Fruit fly (Drosophila melanogaster) whole organism, embryonic: ENCODE measurements around the gene Rab26.

Source experiments
- Adf1 ChIP-seq: fragments of 200-800 bp; sonication (Bioruptor generic); IDR thresholded peaks from 2 replicates; pipeline ENCODE4 v1.3.6; 2022; ENCODE audit warnings: missing biosample characterization, missing genetic modification characterization
- BEAF-32 ChIP-seq: fragments of 200-800 bp; sonication (Bioruptor generic); optimal IDR thresholded peaks from 3 replicates; lab custom pipeline; 2017; ENCODE audit warnings: missing biosample characterization, missing genetic modification characterization, mild to moderate bottlenecking, moderate library complexity, missing genetic modification reagents
- C15 ChIP-seq: fragments of 200-800 bp; sonication (Bioruptor generic); IDR thresholded peaks from 3 replicates; pipeline ENCODE4 v1.3.6; 2022; ENCODE audit warnings: missing biosample characterization, missing genetic modification characterization
- CG11085 ChIP-seq: fragments of 200-800 bp; sonication (Bioruptor generic); IDR thresholded peaks from 2 replicates; pipeline ENCODE4 v1.3.6; 2022; ENCODE audit warnings: missing biosample characterization, missing genetic modification characterization
- CG12071 ChIP-seq: fragments of 200-800 bp; sonication (Bioruptor generic); optimal IDR thresholded peaks from 3 replicates; lab custom pipeline; 2018; ENCODE audit warnings: missing biosample characterization, mild to moderate bottlenecking, missing genetic modification characterization
- CG12155 ChIP-seq: fragments of 200-800 bp; sonication (Bioruptor generic); optimal IDR thresholded peaks from 3 replicates; lab custom pipeline; 2016; ENCODE audit warnings: missing biosample characterization, missing genetic modification characterization
- CG15479 ChIP-seq: fragments of 200-800 bp; sonication (Bioruptor generic); optimal IDR thresholded peaks from 3 replicates; lab custom pipeline; 2019; ENCODE audit warnings: missing biosample characterization, mild to moderate bottlenecking, missing genetic modification characterization, moderate library complexity
- CG16779 ChIP-seq: fragments of 200-800 bp; sonication (Bioruptor generic); IDR thresholded peaks from 2 replicates; pipeline ENCODE4 v1.3.6; 2022; ENCODE audit warnings: missing biosample characterization, missing genetic modification characterization
- CG17829 ChIP-seq: fragments of 200-800 bp; optimal IDR thresholded peaks from 2 replicates; lab custom pipeline; 2019; ENCODE audit warnings: missing biosample characterization, mild to moderate bottlenecking, missing genetic modification characterization, moderate library complexity
- CG18764 ChIP-seq: fragments of 200-800 bp; sonication (Bioruptor generic); optimal IDR thresholded peaks from 3 replicates; lab custom pipeline; 2016; ENCODE audit warnings: missing biosample characterization, missing genetic modification characterization
- CG2889 ChIP-seq: fragments of 200-800 bp; sonication (Bioruptor generic); IDR thresholded peaks from 3 replicates; pipeline ENCODE4 v1.3.6; 2022; ENCODE audit warnings: missing biosample characterization, missing genetic modification characterization
- CG32532 ChIP-seq: fragments of 200-800 bp; sonication (Bioruptor generic); IDR thresholded peaks from 2 replicates; pipeline ENCODE4 v1.3.6; 2022; ENCODE audit warnings: missing biosample characterization, missing genetic modification characterization
- CG3847 ChIP-seq: fragments of 200-800 bp; sonication (Bioruptor generic); IDR thresholded peaks from 2 replicates; pipeline ENCODE4 v1.3.6; 2022; ENCODE audit warnings: missing biosample characterization, missing genetic modification characterization
- CG42726 ChIP-seq: fragments of 200-800 bp; sonication (Bioruptor generic); IDR thresholded peaks from 2 replicates; pipeline ENCODE4 v1.3.6; 2022; ENCODE audit warnings: missing biosample characterization, missing genetic modification characterization; ENCODE audit not compliant: partially characterized antibody
- CG4328 ChIP-seq: fragments of 200-800 bp; sonication (Bioruptor generic); optimal IDR thresholded peaks from 3 replicates; lab custom pipeline; 2017; ENCODE audit warnings: missing biosample characterization, missing genetic modification reagents, missing genetic modification characterization
- CG43689 ChIP-seq: fragments of 200-800 bp; sonication (Bioruptor generic); IDR thresholded peaks from 2 replicates; pipeline ENCODE4 v1.3.6; 2022; ENCODE audit warnings: missing biosample characterization, missing genetic modification characterization
- CG4854 ChIP-seq: fragments of 200-800 bp; sonication (Bioruptor generic); optimal IDR thresholded peaks from 2 replicates; lab custom pipeline; 2016; ENCODE audit warnings: missing biosample characterization, missing genetic modification characterization, inconsistent platforms
- CG6791 ChIP-seq: fragments of 200-800 bp; sonication (Bioruptor generic); IDR thresholded peaks from 3 replicates; pipeline ENCODE4 v1.3.6; 2022; ENCODE audit warnings: missing biosample characterization, missing genetic modification characterization; ENCODE audit not compliant: partially characterized antibody
- CG7987 ChIP-seq: fragments of 200-800 bp; sonication (Bioruptor generic); optimal IDR thresholded peaks from 2 replicates; lab custom pipeline; 2018; ENCODE audit warnings: missing biosample characterization, mild to moderate bottlenecking, missing genetic modification characterization, moderate library complexity
- Dip2 ChIP-seq: fragments of 200-800 bp; sonication (Bioruptor generic); IDR thresholded peaks from 2 replicates; pipeline ENCODE4 v1.3.6; 2022; ENCODE audit warnings: missing biosample characterization, missing genetic modification characterization
- Doc3 ChIP-seq: fragments of 200-800 bp; sonication (Bioruptor generic); IDR thresholded peaks from 3 replicates; pipeline ENCODE4 v1.3.6; 2022; ENCODE audit warnings: missing biosample characterization, missing genetic modification characterization; ENCODE audit not compliant: partially characterized antibody
- Gsc ChIP-seq: fragments of 200-800 bp; sonication (Bioruptor generic); IDR thresholded peaks from 2 replicates; pipeline ENCODE4 v1.3.6; 2022; ENCODE audit warnings: missing biosample characterization, missing genetic modification characterization
- Hmr ChIP-seq: fragments of 200-800 bp; sonication (Bioruptor generic); optimal IDR thresholded peaks from 3 replicates; lab custom pipeline; 2017; ENCODE audit warnings: mild to moderate bottlenecking, missing biosample characterization, missing genetic modification reagents, missing genetic modification characterization
- Kr ChIP-seq: fragments of 200-800 bp; sonication (Bioruptor generic); optimal IDR thresholded peaks from 2 replicates; lab custom pipeline; 2017; ENCODE audit warnings: missing biosample characterization, mild to moderate bottlenecking, missing genetic modification characterization
- Lhr ChIP-seq: fragments of 200-800 bp; sonication (Bioruptor generic); optimal IDR thresholded peaks from 3 replicates; lab custom pipeline; 2017; ENCODE audit warnings: mild to moderate bottlenecking, missing biosample characterization, missing genetic modification reagents, missing genetic modification characterization
- Six4 ChIP-seq: fragments of 200-800 bp; sonication (Bioruptor generic); optimal IDR thresholded peaks from 2 replicates; lab custom pipeline; 2016; ENCODE audit warnings: missing biosample characterization, missing genetic modification characterization
- ato ChIP-seq: fragments of 200-800 bp; sonication (Bioruptor generic); IDR thresholded peaks from 2 replicates; pipeline ENCODE4 v1.3.6; 2022; ENCODE audit warnings: missing biosample characterization, missing genetic modification characterization; ENCODE audit not compliant: partially characterized antibody
- cad ChIP-seq: fragments of >200 bp; optimal IDR thresholded peaks from 2 replicates; lab custom pipeline; 2017; ENCODE audit warnings: missing biosample characterization, missing genetic modification characterization
- cg ChIP-seq: fragments of 200-800 bp; sonication (Bioruptor generic); optimal IDR thresholded peaks from 3 replicates; lab custom pipeline; 2019; ENCODE audit warnings: missing biosample characterization, mild to moderate bottlenecking, missing genetic modification characterization, moderate library complexity
- chn ChIP-seq: fragments of 200-800 bp; sonication (Bioruptor generic); optimal IDR thresholded peaks from 2 replicates; lab custom pipeline; 2016; ENCODE audit warnings: missing biosample characterization, missing genetic modification characterization
- ci ChIP-seq: fragments of 200-800 bp; sonication (Bioruptor generic); IDR thresholded peaks from 3 replicates; pipeline ENCODE4 v1.3.6; 2022; ENCODE audit warnings: missing biosample characterization, missing genetic modification characterization
- dmrt11E ChIP-seq: fragments of 200-800 bp; sonication (Bioruptor generic); optimal IDR thresholded peaks from 3 replicates; lab custom pipeline; 2018; ENCODE audit warnings: missing biosample characterization, mild to moderate bottlenecking, missing genetic modification characterization, moderate library complexity
- gro ChIP-seq: fragments of 200-800 bp; sonication (Bioruptor generic); optimal IDR thresholded peaks from 2 replicates; lab custom pipeline; 2016; ENCODE audit warnings: missing biosample characterization, missing genetic modification characterization
- insv ChIP-seq, 2 experiments: fragments of 200-800 bp; sonication (Bioruptor generic); optimal IDR thresholded peaks; 3 replicates each; lab custom pipeline; 2016 to 2018; ENCODE audit warnings: missing biosample characterization in 2 of 2, missing genetic modification characterization in 2 of 2
- mam ChIP-seq: fragments of 200-800 bp; sonication (Bioruptor generic); optimal IDR thresholded peaks from 3 replicates; lab custom pipeline; 2016; ENCODE audit warnings: missing biosample characterization, missing genetic modification characterization
- mld ChIP-seq: fragments of 200-800 bp; sonication (Bioruptor generic); IDR thresholded peaks from 3 replicates; pipeline ENCODE4 v1.3.6; 2022; ENCODE audit warnings: missing biosample characterization, missing genetic modification characterization; ENCODE audit not compliant: partially characterized antibody
- nmo ChIP-seq: fragments of 200-800 bp; sonication (Bioruptor generic); optimal IDR thresholded peaks from 2 replicates; lab custom pipeline; 2018; ENCODE audit warnings: missing biosample characterization, mild to moderate bottlenecking, missing genetic modification characterization, moderate library complexity
- onecut ChIP-seq: fragments of 200-800 bp; sonication (Bioruptor generic); IDR thresholded peaks from 2 replicates; pipeline ENCODE4 v1.3.6; 2022; ENCODE audit warnings: missing biosample characterization, missing genetic modification characterization
- phol ChIP-seq: fragments of 200-800 bp; sonication (Bioruptor generic); optimal IDR thresholded peaks from 3 replicates; lab custom pipeline; 2018; ENCODE audit warnings: missing biosample characterization, mild to moderate bottlenecking, missing genetic modification characterization, moderate library complexity
- ro ChIP-seq: fragments of 200-800 bp; sonication (Bioruptor generic); IDR thresholded peaks from 2 replicates; pipeline ENCODE4 v1.3.6; 2022; ENCODE audit warnings: missing biosample characterization, missing genetic modification characterization
- sc ChIP-seq, 3 experiments: fragments of >200 bp in 2 of 3; fragments of 200-800 bp in 1 of 3; sonication (Bioruptor generic) in 1 of 3; optimal IDR thresholded peaks; 2 replicates in 2 of 3; 3 replicates in 1 of 3; lab custom pipeline; 2017; ENCODE audit warnings: mild to moderate bottlenecking in 1 of 3, missing biosample characterization in 1 of 3, missing genetic modification characterization in 1 of 3, missing genetic modification reagents in 1 of 3
- tgo ChIP-seq: fragments of 200-800 bp; sonication (Bioruptor generic); IDR thresholded peaks from 3 replicates; pipeline ENCODE4 v1.3.6; 2022; ENCODE audit warnings: missing biosample characterization, missing genetic modification characterization
- tll ChIP-seq, 2 experiments: fragments of 200-800 bp in 1 of 2; fragments of >200 bp in 1 of 2; sonication (Bioruptor generic) in 1 of 2; optimal IDR thresholded peaks; 2 replicates each; lab custom pipeline; 2017 to 2019; ENCODE audit warnings: missing biosample characterization in 2 of 2, missing genetic modification characterization in 2 of 2, mild to moderate bottlenecking in 1 of 2, moderate library complexity in 1 of 2
- unc-4 ChIP-seq: fragments of 200-800 bp; sonication (Bioruptor generic); IDR thresholded peaks from 2 replicates; pipeline ENCODE4 v1.3.6; 2022; ENCODE audit warnings: missing biosample characterization, missing genetic modification characterization; ENCODE audit not compliant: partially characterized antibody
- vnd ChIP-seq: fragments of 200-800 bp; sonication (Bioruptor generic); IDR thresholded peaks from 3 replicates; pipeline ENCODE4 v1.3.6; 2022; ENCODE audit warnings: missing biosample characterization, missing genetic modification characterization; ENCODE audit not compliant: partially characterized antibody
- vvl ChIP-seq: fragments of 200-800 bp; sonication (Bioruptor generic); IDR thresholded peaks from 2 replicates; pipeline ENCODE4 v1.3.6; 2022; ENCODE audit warnings: missing biosample characterization, missing genetic modification characterization
- zf30C ChIP-seq: fragments of 200-800 bp; sonication (Bioruptor generic); optimal IDR thresholded peaks from 3 replicates; lab custom pipeline; 2018; ENCODE audit warnings: missing biosample characterization, mild to moderate bottlenecking, missing genetic modification characterization

The Rab26 gene

DNA sequence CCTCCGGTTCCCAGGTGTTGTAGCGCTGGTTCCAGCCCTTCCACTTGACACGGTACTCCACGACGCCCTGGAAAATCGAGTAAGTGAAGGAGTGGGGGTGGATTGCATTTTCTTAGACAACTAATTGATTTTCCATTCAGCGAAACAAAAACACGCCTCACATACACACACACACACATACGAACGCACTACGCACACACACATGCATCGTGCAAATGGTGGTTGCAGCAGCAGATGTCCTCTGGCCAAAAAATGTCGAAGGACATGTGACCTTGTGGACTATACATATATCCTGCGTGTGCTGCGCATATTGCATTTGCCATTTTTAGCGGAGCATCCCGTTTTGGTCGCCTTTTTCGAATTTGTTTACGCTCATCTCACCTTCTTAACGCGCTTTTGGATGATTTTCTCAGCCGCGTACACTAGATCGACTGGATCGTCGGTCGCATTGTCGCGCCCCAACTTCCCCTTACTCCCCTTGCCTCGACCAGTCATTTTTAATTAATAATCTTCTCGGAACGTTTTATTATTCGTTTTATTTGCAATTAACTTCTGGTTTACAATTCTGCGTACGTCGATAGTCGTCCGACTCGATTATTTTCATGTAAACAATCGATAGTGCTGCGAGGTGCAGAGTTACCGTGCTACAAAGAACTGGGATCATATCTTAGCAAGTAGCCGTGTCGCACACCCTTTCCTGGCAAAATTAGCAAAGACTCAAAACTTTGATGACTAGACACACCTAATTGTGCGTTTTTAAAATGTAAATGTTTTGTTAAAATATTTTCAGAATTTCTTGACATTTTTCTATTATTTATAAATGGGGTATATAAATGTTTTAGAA, 936 bp upstream of the Rab26 start, which contains the start of gene Pc:
Gene Pc, minus strand, starts transcription at position 605 of the 844 bp plus-strand sequence.
- TF ChIP-seq CG16779 (no peak), cg (GFP tag; lab: Kevin White, UChicago) (peak; percentile 93), CG6791 (GFP tag; lab: Robert Waterston, UW) (peak; percentile 90), CG4328 (GFP tag; lab: Kevin White, UChicago) (no peak), Six4 (no peak), Doc3 (peak; percentile 76), CG42726 (GFP tag; lab: Robert Waterston, UW) (peak; percentile 95), CG2889 (GFP tag; lab: Robert Waterston, UW) (no peak), CG17829 (tag; lab: Kevin White, UChicago) (peak; percentile 48), mld (GFP tag; lab: Robert Waterston, UW) (peak; percentile 65; the same call in 1 of the 3 replicates), CG4854 (peak; percentile 25), chn (no peak), CG7987 (GFP tag; lab: Kevin White, UChicago) (no peak), zf30C (GFP tag; lab: Kevin White, UChicago) (peak; percentile 4), phol (peak; percentile 47), tll (GFP tag; optimal IDR thresholded peaks at IDR 0.05; lab: Kevin White, UChicago) (peak in 1 of 2 experiments; percentile 46), mam (GFP tag; lab: Kevin White, UChicago) (peak; percentile 26), ro (GFP tag; lab: Robert Waterston, UW) (no peak), gro (peak; percentile 63), CG15479 (GFP tag; lab: Kevin White, UChicago) (peak; percentile 24), CG11085 (GFP tag; lab: Robert Waterston, UW) (0 out of 2 replicates have a peak, but pooled peaks have one; percentile 18), Adf1 (GFP tag; lab: Robert Waterston, UW) (no peak), ci (peak; percentile 59; the same call in 2 of the 3 replicates), Dip2 (GFP tag; lab: Robert Waterston, UW) (no peak), dmrt11E (tag; lab: Kevin White, UChicago) (no peak), Lhr (GFP tag; lab: Kevin White, UChicago) (peak; percentile 91), C15 (no peak), CG32532 (GFP tag; lab: Robert Waterston, UW) (no peak), CG3847 (peak; percentile 69), BEAF-32 (GFP tag; lab: Kevin White, UChicago) (peak; percentile 92), CG12155 (GFP tag; lab: Kevin White, UChicago) (peak; percentile 49), onecut (GFP tag; lab: Robert Waterston, UW) (peak; percentile 18; the same call in 1 of the 2 replicates), nmo (GFP tag; lab: Kevin White, UChicago) (peak; percentile 67), insv (GFP tag; optimal IDR thresholded peaks at IDR 0.05; lab: Kevin White, UChicago) (no peak), vvl (GFP tag; lab: Robert Waterston, UW) (no peak; the same call in 1 of the 2 replicates), sc (optimal IDR thresholded peaks at IDR 0.05; lab: Kevin White, UChicago) (no peak), sc (GFP tag; optimal IDR thresholded peaks at IDR 0.05; lab: Kevin White, UChicago) (no peak), tgo (GFP tag; lab: Robert Waterston, UW) (no peak), CG43689 (GFP tag; lab: Robert Waterston, UW) (no peak), Gsc (GFP tag; lab: Robert Waterston, UW) (no peak), CG12071 (GFP tag; lab: Kevin White, UChicago) (no peak), CG18764 (peak; percentile 6), cad (peak; percentile 40), unc-4 (GFP tag; lab: Robert Waterston, UW) (peak; percentile 86), vnd (GFP tag; lab: Robert Waterston, UW) (peak; percentile 84), ato (GFP tag; lab: Robert Waterston, UW) (peak; percentile 72; the same call in 1 of the 2 replicates), Kr (no peak), Hmr (GFP tag; lab: Kevin White, UChicago) (peak; percentile 57)
